Fruit fly (Drosophila melanogaster) S2 (cell line): ENCODE results near the gene Pex12.
A peak's percentile ranks its signal among the peaks of the same experiment; 100 is the strongest.

ENCODE experiments used
- CG8478 ChIP-seq: fragments of >200 bp; optimal IDR thresholded peaks from 2 replicates; lab custom pipeline; 2018
- CTCF ChIP-seq, 2 experiments: fragments of >200 bp; optimal IDR thresholded peaks; 2 replicates each; lab custom pipeline; 2018

The Pex12 gene

dm6 chr2L:821986-822711, 6.4 kb downstream of the Pex12 start:
- no peak for TF ChIP-seq CG8478 (lab: Kevin White, UChicago)
- TF ChIP-seq CTCF (optimal IDR thresholded peaks at IDR 0.05; lab: Kevin White, UChicago): no peak

DNA sequence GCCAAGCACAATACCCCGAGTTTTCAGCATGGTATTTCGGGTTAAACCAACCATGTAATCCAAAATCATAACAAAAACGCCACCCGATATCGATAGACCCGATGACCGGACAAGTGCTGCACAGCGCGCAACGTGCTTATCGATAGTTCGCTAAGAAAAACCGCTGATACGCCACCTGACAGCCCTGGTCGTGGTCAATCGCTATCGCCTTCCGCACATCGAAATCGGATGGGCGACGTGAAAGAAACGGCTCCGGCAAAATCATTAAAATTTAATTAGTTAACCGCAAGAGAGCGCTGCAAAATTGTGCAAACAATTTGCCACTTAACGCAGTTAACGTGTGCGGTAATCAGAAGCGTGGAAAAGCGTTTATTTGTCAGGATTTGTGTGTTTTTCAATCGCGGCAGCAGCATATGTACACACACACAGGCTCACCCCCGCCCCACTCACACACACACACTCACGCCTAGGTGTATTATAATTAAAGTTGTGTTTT, 10.0 kb downstream of the Pex12 start, which contains the start of the genes CG3862 and dock:
TSS of gene CG3862 (minus strand) at position 94 of the 496 bp plus-strand sequence.
TSS of gene dock (plus strand) at position 202 of the 496 bp plus-strand sequence.
- TF ChIP-seq CG8478 (lab: Kevin White, UChicago) (no peak), CTCF (optimal IDR thresholded peaks at IDR 0.05; lab: Kevin White, UChicago) (peak; percentile 59 to 65)

DNA sequence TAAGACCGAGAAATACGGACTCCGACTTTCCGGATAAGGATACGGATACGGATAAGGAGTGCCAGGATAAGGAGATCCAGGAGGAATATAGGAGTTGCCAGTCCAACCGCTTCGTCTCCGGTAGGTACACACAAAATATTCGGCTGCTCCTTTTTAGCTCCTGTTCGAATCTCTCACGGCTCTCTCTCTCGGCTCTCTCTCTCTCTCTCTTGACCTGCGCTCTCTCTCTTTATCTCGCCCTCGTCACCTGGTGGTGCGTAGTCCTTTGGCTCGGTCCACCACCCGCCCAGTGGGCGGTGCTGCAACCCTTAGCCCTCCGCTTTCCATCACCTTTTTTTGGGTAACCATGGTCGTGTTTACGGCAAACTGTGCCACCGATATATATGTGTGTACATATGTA, 10.6 kb downstream of the Pex12 start:
- no peak for TF ChIP-seq CG8478 (lab: Kevin White, UChicago)
- TF ChIP-seq CTCF (optimal IDR thresholded peaks at IDR 0.05; lab: Kevin White, UChicago): no peak

DNA sequence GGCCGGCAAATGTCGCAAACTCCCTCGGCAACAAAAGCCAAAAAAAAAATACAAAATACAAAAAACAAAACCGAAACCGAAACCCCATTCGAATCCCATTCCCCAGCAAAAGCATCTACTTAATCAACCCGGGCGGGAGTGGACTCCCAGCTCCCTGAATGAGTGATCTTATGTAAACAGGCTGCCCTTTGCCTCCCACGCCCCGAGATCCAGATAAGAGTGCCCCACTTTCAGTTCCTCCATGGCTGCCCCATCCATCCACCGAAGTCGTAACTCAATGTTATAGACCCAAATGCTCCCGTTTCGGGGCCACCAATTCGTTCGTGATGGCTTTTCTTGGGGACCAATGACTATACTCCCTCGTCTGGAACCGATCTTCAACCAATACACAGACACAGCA, 11.3 kb downstream of the Pex12 start:
- TF ChIP-seq CG8478 (lab: Kevin White, UChicago) (no peak), CTCF (optimal IDR thresholded peaks at IDR 0.05; lab: Kevin White, UChicago) (no peak)

- no peak for TF ChIP-seq CTCF (optimal IDR thresholded peaks at IDR 0.05; lab: Kevin White, UChicago)
These were observed 11.9 kb downstream of the Pex12 start for dm6 chr2L:827516-828362.

dm6 chr2L:837989-838388, 22.2 kb downstream of the Pex12 start:
- no peak for TF ChIP-seq CG8478 (lab: Kevin White, UChicago)
- TF ChIP-seq CTCF (optimal IDR thresholded peaks at IDR 0.05; lab: Kevin White, UChicago): no peak

- TF ChIP-seq CG8478 (lab: Kevin White, UChicago) (no peak), CTCF (optimal IDR thresholded peaks at IDR 0.05; lab: Kevin White, UChicago) (no peak)
These were observed 23.0 kb downstream of the Pex12 start for dm6 chr2L:838786-839185.

DNA sequence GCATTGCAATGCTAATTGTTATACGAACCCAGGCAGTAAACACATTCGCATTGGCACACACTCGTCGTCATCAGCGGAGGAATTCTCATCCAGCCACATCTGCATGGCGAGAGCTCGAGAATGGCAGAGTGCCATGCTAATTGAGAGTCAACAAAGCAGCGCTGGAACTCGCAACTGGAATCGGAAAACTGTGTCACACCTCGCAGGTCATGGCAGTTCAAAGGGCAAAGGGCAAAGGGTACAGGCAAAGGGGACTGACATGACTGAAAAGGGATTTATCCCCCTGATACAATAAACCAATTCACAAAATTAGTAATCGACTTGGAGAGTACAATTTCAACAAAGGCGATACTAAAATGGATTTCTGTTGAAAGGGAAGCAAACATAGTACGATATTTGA, 24.2 kb downstream of the Pex12 start:
- no peak for TF ChIP-seq CG8478 (lab: Kevin White, UChicago)
- no peak for TF ChIP-seq CTCF (optimal IDR thresholded peaks at IDR 0.05; lab: Kevin White, UChicago)

DNA sequence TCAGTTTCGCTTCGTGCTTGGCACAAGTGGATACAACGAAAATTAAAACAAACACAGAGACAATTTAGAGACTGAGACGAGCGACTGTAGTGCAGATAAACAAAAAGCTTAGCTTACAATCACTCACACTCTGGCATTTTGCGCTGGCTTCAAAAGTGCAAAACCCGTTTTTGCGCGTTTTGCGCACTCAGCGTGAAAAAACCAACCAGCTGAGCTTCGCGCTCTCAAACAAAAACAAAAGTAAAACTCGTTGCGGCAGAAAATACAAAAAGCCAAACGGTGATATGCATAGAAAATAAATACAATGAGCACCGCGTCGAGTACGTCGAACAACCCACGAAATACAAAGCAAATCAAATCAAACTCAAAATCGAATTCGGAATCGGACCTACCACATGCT, 24.9 kb downstream of the Pex12 start:
- no peak for TF ChIP-seq CTCF (optimal IDR thresholded peaks at IDR 0.05; lab: Kevin White, UChicago)
- no peak for TF ChIP-seq CG8478 (lab: Kevin White, UChicago)

- TF ChIP-seq CG8478 (lab: Kevin White, UChicago) (no peak), CTCF (optimal IDR thresholded peaks at IDR 0.05; lab: Kevin White, UChicago) (no peak)
These were observed 25.9 kb downstream of the Pex12 start for dm6 chr2L:841708-842107.

DNA sequence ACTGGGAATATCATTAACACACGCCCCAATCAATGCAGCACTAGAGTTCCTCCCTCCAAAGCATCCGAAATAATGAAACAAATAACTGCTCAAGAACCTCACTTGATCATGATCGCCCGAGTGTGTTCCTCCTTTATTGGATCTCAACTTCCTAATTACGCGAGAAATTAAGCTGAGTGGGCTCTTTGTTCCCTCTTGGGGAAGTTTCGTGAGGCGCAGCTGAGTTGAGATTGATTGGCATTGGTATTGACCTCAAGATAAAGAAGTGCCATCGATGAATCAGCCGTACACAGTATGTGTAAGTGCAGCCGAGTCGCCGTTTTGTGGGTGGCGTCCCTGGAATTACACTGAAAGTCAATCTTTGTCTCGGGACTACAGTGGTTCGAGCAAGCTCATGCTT, 27.1 kb downstream of the Pex12 start:
- TF ChIP-seq CG8478 (lab: Kevin White, UChicago) (no peak), CTCF (optimal IDR thresholded peaks at IDR 0.05; lab: Kevin White, UChicago) (no peak)

DNA sequence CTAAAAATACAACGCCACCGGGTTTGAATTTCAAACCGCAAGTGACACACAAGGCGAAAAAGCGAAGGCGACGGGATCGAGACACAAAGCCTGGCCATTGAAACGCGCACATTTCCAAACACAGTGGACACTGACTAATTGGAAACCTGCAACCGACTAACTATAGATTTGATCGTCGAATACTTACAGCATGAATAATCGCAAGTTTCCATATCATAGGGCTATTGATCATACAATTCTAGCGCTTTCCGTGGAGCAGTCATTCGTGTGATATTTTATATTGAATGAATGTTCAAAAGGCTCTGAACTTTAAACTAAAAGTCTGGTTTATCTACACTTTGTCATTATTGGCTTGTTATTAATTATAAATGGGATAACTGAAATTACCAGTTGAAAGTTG, 27.5 kb downstream of the Pex12 start:
- no peak for TF ChIP-seq CTCF (optimal IDR thresholded peaks at IDR 0.05; lab: Kevin White, UChicago)
- TF ChIP-seq CG8478 (lab: Kevin White, UChicago): no peak

DNA sequence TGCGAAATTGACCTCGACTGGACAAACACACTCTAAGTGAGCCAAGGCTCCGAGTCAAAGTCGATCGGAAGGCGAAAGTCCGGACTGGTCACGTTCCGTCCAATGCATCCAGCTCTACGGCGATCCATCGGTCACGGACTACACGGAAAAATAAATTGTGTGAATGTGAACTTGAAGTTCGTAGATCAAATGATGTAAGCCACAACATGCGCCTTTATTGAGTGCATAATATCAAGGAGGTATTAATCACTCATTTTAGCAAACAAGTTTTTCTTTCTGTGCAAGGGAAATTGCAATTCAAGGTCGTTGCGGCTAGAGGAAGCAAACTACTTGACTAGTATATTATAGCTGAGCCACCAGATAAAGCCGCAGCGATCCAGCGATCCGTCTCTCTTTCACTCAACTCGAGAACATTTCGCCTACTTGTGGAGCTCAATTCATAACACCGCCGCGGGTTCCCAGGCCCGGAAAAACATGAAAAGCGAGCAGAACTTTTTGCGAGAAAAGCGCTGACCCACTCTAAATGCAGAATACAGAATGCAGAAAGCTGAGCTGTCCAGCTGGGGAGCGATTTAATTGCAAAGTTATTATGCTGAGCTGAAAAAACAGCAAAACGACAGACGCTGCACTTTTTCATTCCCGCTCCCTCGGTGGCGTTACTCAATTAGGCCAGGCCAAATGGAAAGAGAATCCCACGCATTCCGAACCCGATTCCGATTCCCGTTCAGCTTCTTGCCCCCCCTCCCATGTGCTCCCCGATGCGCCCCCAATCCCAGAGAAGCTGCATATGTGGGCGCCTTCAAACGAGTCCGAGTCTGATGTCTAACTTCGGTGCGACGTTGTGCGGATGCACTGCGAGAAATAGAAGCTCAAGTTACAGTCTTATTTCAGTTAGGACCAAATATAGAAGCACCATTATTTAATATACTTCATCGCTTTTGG, 28.3 kb downstream of the Pex12 start:
- TF ChIP-seq CTCF (optimal IDR thresholded peaks at IDR 0.05; lab: Kevin White, UChicago): no peak
- TF ChIP-seq CG8478 (lab: Kevin White, UChicago): no peak

DNA sequence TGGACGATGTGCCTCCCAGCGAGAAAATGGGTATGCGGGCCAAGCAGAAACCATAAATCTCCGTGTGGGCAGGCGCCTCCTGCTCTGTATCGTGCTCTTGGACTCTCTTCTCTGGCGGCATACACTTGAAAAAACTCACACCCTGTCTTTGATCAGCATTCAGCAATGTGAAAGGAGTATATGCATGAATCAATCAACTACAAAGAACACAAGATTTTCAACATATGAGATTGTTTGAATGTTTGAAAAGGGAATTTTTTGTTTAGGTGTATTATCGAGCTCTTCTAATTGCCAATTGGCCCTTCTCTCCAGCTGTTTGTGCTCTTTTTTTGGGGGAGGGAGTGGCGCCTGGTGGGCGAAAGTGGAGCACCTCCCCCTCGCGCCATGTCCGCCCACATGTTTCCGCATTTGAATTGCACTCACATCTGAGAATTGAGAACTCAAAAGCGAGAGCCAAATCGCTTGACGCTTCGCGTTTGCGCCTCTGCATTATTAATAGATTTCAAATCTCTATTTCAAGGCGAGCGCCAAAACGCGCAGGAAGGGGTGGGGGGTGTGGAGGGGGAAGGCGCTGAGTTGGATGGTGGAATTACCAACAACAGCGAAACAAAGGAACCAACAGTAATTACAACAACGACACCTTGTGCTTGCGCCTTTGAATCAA, 29.7 kb downstream of the Pex12 start:
- no peak for TF ChIP-seq CTCF (optimal IDR thresholded peaks at IDR 0.05; lab: Kevin White, UChicago)
- no peak for TF ChIP-seq CG8478 (lab: Kevin White, UChicago)
